Worm (Caenorhabditis elegans) whole organism, L1 larva: ENCODE data around the gene F54C9.11.

ENCODE experiments used
- C04F5.9 ChIP-seq: sonication (generic microtip); optimal IDR thresholded peaks from 2 replicates; lab custom pipeline; 2016; ENCODE audit warnings: missing genetic modification characterization, missing compliant biosample characterization
- C34B4.2 ChIP-seq: sonication (generic microtip); optimal IDR thresholded peaks from 2 replicates; lab custom pipeline; 2017; ENCODE audit warnings: mild to moderate bottlenecking, missing genetic modification characterization, missing compliant biosample characterization
- aly-2 ChIP-seq: fragments of 150-350 bp; optimal IDR thresholded peaks from 2 replicates; lab custom pipeline; 2014; ENCODE audit warnings: missing biosample characterization, missing genetic modification characterization
- blmp-1 ChIP-seq: fragments of 150-350 bp; optimal IDR thresholded peaks from 2 replicates; lab custom pipeline; 2014; ENCODE audit warnings: missing biosample characterization, missing genetic modification characterization
- ceh-8 ChIP-seq: fragments of 200-800 bp; sonication (Bioruptor generic); optimal IDR thresholded peaks from 2 replicates; lab custom pipeline; 2018; ENCODE audit warnings: mild to moderate bottlenecking, missing genetic modification characterization, moderate library complexity, missing compliant biosample characterization
- ceh-82 ChIP-seq, 3 experiments: fragments of 150-350 bp in 1 of 3; sonication (generic microtip) in 2 of 3; optimal IDR thresholded peaks; 2 replicates each; lab custom pipeline; 2014 to 2017; ENCODE audit warnings: missing biosample characterization in 3 of 3, missing genetic modification characterization in 3 of 3
- ceh-88 ChIP-seq: fragments of 200-800 bp; sonication (Bioruptor generic); IDR thresholded peaks from 2 replicates; pipeline ENCODE4 v1.3.6; 2022; ENCODE audit warnings: missing genetic modification characterization, missing compliant biosample characterization
- ceh-90 ChIP-seq: sonication (generic microtip); optimal IDR thresholded peaks from 2 replicates; lab custom pipeline; 2016; ENCODE audit warnings: missing genetic modification characterization, missing compliant biosample characterization
- ces-1 ChIP-seq: fragments of 150-350 bp; optimal IDR thresholded peaks from 2 replicates; lab custom pipeline; 2014; ENCODE audit warnings: missing biosample characterization, missing genetic modification reagents, missing genetic modification characterization
- dsc-1 ChIP-seq: sonication (generic microtip); optimal IDR thresholded peaks from 2 replicates; lab custom pipeline; 2016; ENCODE audit warnings: mild to moderate bottlenecking, missing genetic modification characterization, missing compliant biosample characterization
- efl-3 ChIP-seq: fragments of 200-800 bp; sonication (Bioruptor generic); optimal IDR thresholded peaks from 2 replicates; lab custom pipeline; 2018; ENCODE audit warnings: mild to moderate bottlenecking, missing genetic modification characterization, missing compliant biosample characterization
- egl-13 ChIP-seq: sonication (generic microtip); optimal IDR thresholded peaks from 2 replicates; lab custom pipeline; 2016; ENCODE audit warnings: missing genotype, missing genetic modification reagents, missing genetic modification characterization, missing compliant biosample characterization
- elt-2 ChIP-seq: sonication (generic microtip); optimal IDR thresholded peaks from 2 replicates; lab custom pipeline; 2016; ENCODE audit warnings: missing genetic modification characterization, mild to moderate bottlenecking, inconsistent platforms, missing compliant biosample characterization, missing genetic modification reagents
- elt-3 ChIP-seq, 6 experiments: fragments of 150-350 bp in 1 of 6; sonication (generic microtip); optimal IDR thresholded peaks; 2 replicates each; lab custom pipeline; 2017 to 2018; ENCODE audit warnings: missing biosample characterization in 6 of 6, missing genetic modification characterization in 6 of 6, inconsistent platforms in 1 of 6
- ets-5 ChIP-seq: fragments of 200-800 bp; sonication (Bioruptor generic); IDR thresholded peaks from 2 replicates; pipeline ENCODE4 v1.3.6; 2022; ENCODE audit warnings: missing genetic modification characterization, missing compliant biosample characterization
- fkh-8 ChIP-seq: sonication (generic microtip); optimal IDR thresholded peaks from 2 replicates; lab custom pipeline; 2016; ENCODE audit warnings: mild to moderate bottlenecking, missing genetic modification characterization, missing compliant biosample characterization
- fos-1 ChIP-seq: fragments of 150-350 bp; optimal IDR thresholded peaks from 2 replicates; lab custom pipeline; 2014; ENCODE audit warnings: missing biosample characterization, missing genetic modification characterization
- hlh-17 ChIP-seq: fragments of 200-800 bp; sonication (Bioruptor generic); optimal IDR thresholded peaks from 2 replicates; lab custom pipeline; 2018; ENCODE audit warnings: missing genetic modification characterization, mild to moderate bottlenecking, missing compliant biosample characterization, moderate library complexity, borderline replicate concordance
- irx-1 ChIP-seq: sonication (generic microtip); optimal IDR thresholded peaks from 2 replicates; lab custom pipeline; 2016; ENCODE audit warnings: missing genetic modification characterization, missing compliant biosample characterization
- isw-1 ChIP-seq: fragments of 200-800 bp; sonication (Bioruptor generic); IDR thresholded peaks from 2 replicates; pipeline ENCODE4 v1.3.6; 2022; ENCODE audit warnings: missing genetic modification characterization, missing compliant biosample characterization
- lin-13 ChIP-seq: fragments of 150-350 bp; optimal IDR thresholded peaks from 2 replicates; lab custom pipeline; 2014; ENCODE audit warnings: missing biosample characterization, missing genetic modification reagents, missing genetic modification characterization
- lin-14 ChIP-seq: fragments of 200-800 bp; sonication (Bioruptor generic); optimal IDR thresholded peaks from 2 replicates; lab custom pipeline; 2018; ENCODE audit warnings: mild to moderate bottlenecking, missing genetic modification characterization, moderate library complexity, missing compliant biosample characterization
- lin-15B ChIP-seq: fragments of 150-350 bp; sonication (generic microtip); optimal IDR thresholded peaks from 3 replicates; lab custom pipeline; 2014; ENCODE audit warnings: missing biosample characterization, missing genetic modification characterization
- lin-35 ChIP-seq, 2 experiments: fragments of 150-350 bp; optimal IDR thresholded peaks; 2 replicates each; lab custom pipeline; 2014; ENCODE audit warnings: missing biosample characterization in 2 of 2, missing genetic modification characterization in 2 of 2, missing genetic modification reagents in 2 of 2
- lir-3 ChIP-seq: sonication (generic microtip); optimal IDR thresholded peaks from 2 replicates; lab custom pipeline; 2016; ENCODE audit warnings: mild to moderate bottlenecking, missing genetic modification characterization, moderate library complexity, missing compliant biosample characterization; ENCODE audit not compliant: poor library complexity
- lsy-2 ChIP-seq, 2 experiments: fragments of 150-350 bp; optimal IDR thresholded peaks; 2 replicates each; lab custom pipeline; 2014; ENCODE audit warnings: missing biosample characterization in 2 of 2, missing genetic modification characterization in 2 of 2
- mab-9 ChIP-seq: fragments of 200-800 bp; sonication (Bioruptor generic); IDR thresholded peaks from 2 replicates; pipeline ENCODE4 v1.3.6; 2022; ENCODE audit warnings: missing genetic modification reagents, missing genetic modification characterization, missing compliant biosample characterization
- mdl-1 ChIP-seq, 2 experiments: fragments of 150-350 bp; optimal IDR thresholded peaks; 2 replicates each; lab custom pipeline; 2014 to 2017; ENCODE audit warnings: missing biosample characterization in 2 of 2, missing genetic modification characterization in 2 of 2, inconsistent platforms in 1 of 2
- mef-2 ChIP-seq: fragments of 150-350 bp; optimal IDR thresholded peaks from 2 replicates; lab custom pipeline; 2014; ENCODE audit warnings: missing biosample characterization, missing genetic modification characterization
- nhr-12 ChIP-seq: sonication (generic microtip); optimal IDR thresholded peaks from 2 replicates; lab custom pipeline; 2017; ENCODE audit warnings: missing biosample characterization, missing genetic modification characterization
- nhr-19 ChIP-seq: fragments of 200-800 bp; sonication (Bioruptor generic); conservative IDR thresholded peaks from 2 replicates; pipeline ENCODE4 v1.3.6; 2022; ENCODE audit warnings: missing genetic modification characterization, missing compliant biosample characterization
- nhr-28 ChIP-seq: fragments of 150-350 bp; optimal IDR thresholded peaks from 2 replicates; lab custom pipeline; 2014; ENCODE audit warnings: missing biosample characterization, missing genetic modification characterization
- nhr-71 ChIP-seq: sonication (generic microtip); optimal IDR thresholded peaks from 2 replicates; lab custom pipeline; 2016; ENCODE audit warnings: mild to moderate bottlenecking, missing genetic modification characterization, moderate library complexity, missing compliant biosample characterization
- nhr-76 ChIP-seq: sonication (generic microtip); optimal IDR thresholded peaks from 2 replicates; lab custom pipeline; 2017; ENCODE audit warnings: missing biosample characterization, missing genetic modification characterization
- nhr-77 ChIP-seq: fragments of 150-350 bp; optimal IDR thresholded peaks from 2 replicates; lab custom pipeline; 2014; ENCODE audit warnings: missing biosample characterization, missing genetic modification characterization
- nhr-84 ChIP-seq: sonication (generic microtip); optimal IDR thresholded peaks from 2 replicates; lab custom pipeline; 2017; ENCODE audit warnings: missing biosample characterization, missing genetic modification characterization
- nhr-85 ChIP-seq: sonication (generic microtip); peaks from one replicate; lab custom pipeline; 2016; ENCODE audit warnings: missing genetic modification characterization, inconsistent platforms, missing compliant biosample characterization
- nhr-90 ChIP-seq: sonication (generic microtip); optimal IDR thresholded peaks from 2 replicates; lab custom pipeline; 2016; ENCODE audit warnings: mild to moderate bottlenecking, missing genetic modification characterization, missing compliant biosample characterization; ENCODE audit not compliant: poor library complexity
- pag-3 ChIP-seq: sonication (generic microtip); optimal IDR thresholded peaks from 2 replicates; lab custom pipeline; 2017; ENCODE audit warnings: missing genetic modification characterization, mild to moderate bottlenecking, missing compliant biosample characterization, antibody characterized with exemption, borderline replicate concordance; ENCODE audit not compliant: insufficient read depth
- pqm-1 ChIP-seq: sonication (generic microtip); optimal IDR thresholded peaks from 3 replicates; lab custom pipeline; 2017; ENCODE audit warnings: missing biosample characterization, missing genetic modification characterization
- snu-23 ChIP-seq: sonication (generic microtip); optimal IDR thresholded peaks from 2 replicates; lab custom pipeline; 2016; ENCODE audit warnings: missing genetic modification characterization, missing compliant biosample characterization
- unc-62 ChIP-seq: fragments of 150-350 bp; optimal IDR thresholded peaks from 2 replicates; lab custom pipeline; 2014; ENCODE audit warnings: missing biosample characterization, missing genetic modification reagents, missing genetic modification characterization
- unc-98 ChIP-seq: fragments of 200-800 bp; sonication (Bioruptor generic); IDR thresholded peaks from 2 replicates; pipeline ENCODE4 v1.3.6; 2022; ENCODE audit warnings: missing genetic modification characterization, missing compliant biosample characterization
- zag-1 ChIP-seq: fragments of 150-350 bp; optimal IDR thresholded peaks from 2 replicates; lab custom pipeline; 2014; ENCODE audit warnings: missing biosample characterization, missing genetic modification characterization
- ztf-11 ChIP-seq, 2 experiments: sonication (generic microtip); optimal IDR thresholded peaks; 2 replicates each; lab custom pipeline; 2016 to 2017; ENCODE audit warnings: missing genetic modification characterization in 2 of 2, missing biosample characterization in 1 of 2, missing compliant biosample characterization in 1 of 2

The F54C9.11 gene

DNA sequence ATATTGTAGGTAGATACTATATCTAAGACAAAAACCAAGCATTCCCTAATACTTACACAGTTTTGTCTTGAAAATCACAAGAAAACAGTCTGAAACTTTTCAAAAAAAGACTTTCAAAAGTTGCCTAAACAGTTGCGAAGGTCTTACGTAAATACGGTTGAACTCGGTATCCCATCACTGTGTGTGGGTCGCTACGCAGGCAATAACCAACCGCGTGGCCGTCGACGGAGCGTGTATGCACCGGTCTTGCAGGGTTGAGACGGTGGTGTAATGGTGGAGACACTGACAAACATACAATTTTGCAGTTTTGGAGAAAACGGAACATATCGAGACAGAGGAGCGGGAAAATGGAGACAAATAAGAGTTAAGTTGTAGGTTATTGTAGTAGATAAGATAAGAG, 23.7 kb downstream of the F54C9.11 start, which contains the start of gene iff-2 (continued):
- peak; percentile 65 for TF ChIP-seq C34B4.2
- TF ChIP-seq ceh-82 (tag; optimal IDR thresholded peaks at IDR 0.05; lab: Kevin White, UChicago) = peak; percentile 99
- TF ChIP-seq pqm-1 (tag; lab: Kevin White, UChicago) = peak; percentile 54
- no peak for TF ChIP-seq hlh-17
- peak; percentile 94 for TF ChIP-seq elt-2 (tag; lab: Kevin White, UChicago)
- peak; percentile 69 for TF ChIP-seq pag-3 (tag; lab: Kevin White, UChicago)
- TF ChIP-seq mef-2 = peak; percentile 97
- TF ChIP-seq unc-62 (GFP tag; lab: Kevin White, UChicago) = peak; percentile 86
- no peak for TF ChIP-seq ces-1 (GFP tag; lab: Kevin White, UChicago)
- peak; percentile 99 for TF ChIP-seq dsc-1 (tag; lab: Kevin White, UChicago)
- peak; percentile 86 for TF ChIP-seq nhr-76 (tag; lab: Kevin White, UChicago)
- TF ChIP-seq lin-35 (GFP tag; optimal IDR thresholded peaks at IDR 0.05; lab: Kevin White, UChicago) = peak; percentile 97 to 99
- TF ChIP-seq nhr-90 (tag; lab: Kevin White, UChicago) = peak; percentile 99
- TF ChIP-seq aly-2 (tag; lab: Kevin White, UChicago) = peak; percentile 93
- peak; percentile 100 for TF ChIP-seq fkh-8 (tag; lab: Kevin White, UChicago)
- TF ChIP-seq fos-1 = peak; percentile 97
- TF ChIP-seq nhr-85 (tag; lab: Kevin White, UChicago) = peak; percentile 100
- TF ChIP-seq ets-5 (GFP tag; lab: Robert Waterston, UW) = 0 out of 2 replicates have a peak, but pooled peaks have one; percentile 14
- TF ChIP-seq nhr-77 (tag; lab: Kevin White, UChicago) = peak; percentile 100
- TF ChIP-seq C04F5.9 (tag; lab: Kevin White, UChicago) = peak; percentile 98
- peak; percentile 90 to 100 for TF ChIP-seq mdl-1 (tag; optimal IDR thresholded peaks at IDR 0.05; lab: Kevin White, UChicago)
- TF ChIP-seq lin-15B (tag; lab: Kevin White, UChicago) = peak; percentile 100
- TF ChIP-seq mab-9 (GFP tag; lab: Robert Waterston, UW) = peak; percentile 92
- TF ChIP-seq nhr-84 (tag; lab: Kevin White, UChicago) = no peak
- TF ChIP-seq irx-1 (tag; lab: Kevin White, UChicago) = peak; percentile 96
- peak; percentile 97 for TF ChIP-seq ceh-88 (GFP tag; lab: Robert Waterston, UW)
- TF ChIP-seq zag-1 (tag; lab: Kevin White, UChicago) = peak; percentile 69
- TF ChIP-seq unc-98 (GFP tag; lab: Robert Waterston, UW) = peak; percentile 83; the same call in 1 of the 2 replicates
- TF ChIP-seq snu-23 (GFP tag; lab: Kevin White, UChicago) = peak; percentile 100
- TF ChIP-seq lir-3 (tag; lab: Kevin White, UChicago) = peak; percentile 95
- TF ChIP-seq ceh-8 = peak; percentile 95
- TF ChIP-seq egl-13 = peak; percentile 98
- TF ChIP-seq nhr-19 = peak; percentile 99
- peak; percentile 100 for TF ChIP-seq lin-13
- TF ChIP-seq ztf-11 (tag; optimal IDR thresholded peaks at IDR 0.05; lab: Kevin White, UChicago) = peak in 1 of 2 experiments; percentile 96
- TF ChIP-seq nhr-28 = no peak
- TF ChIP-seq blmp-1 (tag; lab: Kevin White, UChicago) = peak; percentile 97
- TF ChIP-seq nhr-12 (tag; lab: Kevin White, UChicago) = no peak
- TF ChIP-seq nhr-71 (tag; lab: Kevin White, UChicago) = peak; percentile 100
- peak; percentile 77 for TF ChIP-seq efl-3 (GFP tag; lab: Kevin White, UChicago)
- peak; percentile 98 for TF ChIP-seq lsy-2 (tag; optimal IDR thresholded peaks at IDR 0.05; lab: Kevin White, UChicago)
- peak; percentile 9 for TF ChIP-seq ceh-90 (tag; lab: Kevin White, UChicago)
- TF ChIP-seq elt-3 (tag; optimal IDR thresholded peaks at IDR 0.05; lab: Kevin White, UChicago) = peak; percentile 100
- peak; percentile 100 for TF ChIP-seq lin-14 (GFP tag; lab: Kevin White, UChicago)
- TF ChIP-seq isw-1 (GFP tag; lab: Robert Waterston, UW) = peak; percentile 99
